Worm (Caenorhabditis elegans): ENCODE data around the gene ttll-12.

ttll-12 gene

DNA sequence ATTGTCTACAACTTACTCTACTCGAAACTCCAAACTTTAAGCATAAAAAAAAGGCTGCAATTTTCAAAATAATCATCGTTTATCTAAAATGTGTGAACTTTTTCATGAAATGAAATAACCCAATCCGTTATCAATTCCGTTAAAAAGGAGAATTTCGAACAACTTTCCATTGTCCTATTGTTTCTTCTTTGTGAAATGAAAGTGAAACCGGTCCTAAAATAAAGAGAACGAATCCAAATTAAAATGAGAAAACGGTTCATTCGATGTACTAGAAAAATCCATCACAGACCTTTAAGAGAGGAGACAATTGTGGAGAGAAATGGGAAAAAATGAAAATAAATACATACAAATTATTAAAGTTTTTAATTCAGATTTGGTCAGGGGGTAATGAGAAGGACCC is 43.1 kb upstream of the ttll-12 start, which contains the start of gene C01G6.9:
Gene C01G6.9, minus strand, starts transcription at position 141 of the 400 bp plus-strand sequence.
- no peak for TF ChIP-seq chd-7 (tag; optimal IDR thresholded peaks at IDR 0.05)
- TF ChIP-seq snpc-1.3 (tag; optimal IDR thresholded peaks at IDR 0.05; ENCODE audit: insufficient read depth) = no peak
- TF ChIP-seq rec-8 (tag; optimal IDR thresholded peaks at IDR 0.05) = no peak
- TF ChIP-seq B0035.1 (tag; optimal IDR thresholded peaks at IDR 0.05) = no peak
- no peak for TF ChIP-seq nfyb-1 (GFP tag; IDR thresholded peaks at IDR 0.05)
- no peak for TF ChIP-seq xnd-1 (tag; optimal IDR thresholded peaks at IDR 0.05)
- TF ChIP-seq unc-62 (GFP tag; optimal IDR thresholded peaks at IDR 0.05) = no peak
- no peak for TF ChIP-seq K12H6.12 (tag; optimal IDR thresholded peaks at IDR 0.05)
- TF ChIP-seq K11D2.4 (GFP tag; IDR thresholded peaks at IDR 0.05) = no peak

DNA sequence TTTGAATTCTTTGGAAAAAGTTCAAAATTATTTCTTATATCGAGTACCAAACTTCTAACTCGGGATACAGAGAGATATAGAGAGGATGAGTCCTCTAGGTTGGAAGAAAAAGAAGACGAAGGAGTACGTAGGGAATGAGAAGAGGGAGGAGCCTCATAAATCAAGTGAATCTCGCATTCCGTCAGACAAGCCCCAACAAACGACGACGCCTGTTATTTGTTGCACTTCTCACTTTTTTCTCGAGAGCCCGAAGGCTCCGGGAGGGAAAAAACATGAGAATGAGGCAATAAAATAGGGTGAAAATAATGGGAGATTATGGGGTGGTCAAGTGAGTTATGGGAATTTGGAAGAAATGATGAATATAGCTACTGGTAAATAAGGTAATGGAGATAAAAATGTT is 39.1 kb upstream of the ttll-12 start:
- TF ChIP-seq B0019.2 (GFP tag; conservative IDR thresholded peaks at IDR 0.05) (no peak), pbrm-1 (GFP tag; IDR thresholded peaks at IDR 0.05) (no peak), tlf-1 (GFP tag; optimal IDR thresholded peaks at IDR 0.05) (no peak), ztf-25 (GFP tag; IDR thresholded peaks at IDR 0.05) (no peak)

DNA sequence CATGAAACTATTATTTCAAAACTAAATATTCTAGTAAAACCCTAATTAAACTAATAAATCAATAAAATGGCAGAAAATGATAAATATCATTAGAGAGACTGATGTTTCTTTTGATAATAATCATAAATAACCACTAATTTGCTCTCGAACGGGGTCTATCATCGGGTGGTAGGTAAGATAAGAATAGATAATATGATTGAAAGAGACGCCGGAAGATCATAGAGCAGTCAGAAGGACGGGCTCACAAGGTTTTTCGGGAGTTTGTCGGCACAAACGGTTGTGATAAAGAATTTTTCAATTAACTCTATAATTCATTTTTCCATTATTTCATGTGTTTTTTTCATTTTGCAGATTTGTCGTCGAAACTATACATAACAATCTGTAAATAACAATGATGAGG is 37.7 kb upstream of the ttll-12 start:
- TF ChIP-seq cebp-1 (GFP tag; IDR thresholded peaks at IDR 0.05) (no peak), cebp-1 (tag; optimal IDR thresholded peaks at IDR 0.05) (peak; percentile 29), B0336.3 (GFP tag; IDR thresholded peaks at IDR 0.05) (no peak), let-607 (tag; optimal IDR thresholded peaks at IDR 0.05) (peak in 1 of 2 experiments; percentile 2), tbp1 (GFP tag; optimal IDR thresholded peaks at IDR 0.05) (no peak), nhr-80 (tag; optimal IDR thresholded peaks at IDR 0.05) (peak; percentile 90)

DNA sequence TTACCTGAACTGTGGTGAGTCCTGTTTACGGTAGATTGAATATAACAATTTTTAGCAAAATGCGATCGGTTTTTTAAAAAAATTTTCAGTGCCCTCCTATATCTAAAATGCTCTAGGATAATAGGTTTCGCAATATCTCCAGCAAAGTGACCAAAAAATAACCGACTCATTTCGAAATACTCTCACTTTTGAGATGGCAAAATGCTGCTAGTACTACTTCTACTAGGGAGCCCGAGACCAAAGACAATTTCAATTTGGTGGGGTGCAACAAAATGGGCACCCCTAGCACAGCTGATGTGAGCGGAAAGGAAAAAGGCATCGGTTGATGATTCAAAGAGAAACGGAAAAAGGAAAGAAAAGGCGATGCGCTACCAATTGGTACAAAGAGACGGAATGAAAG is 35.3 kb upstream of the ttll-12 start:
- TF ChIP-seq snpc-1.3 (tag; optimal IDR thresholded peaks at IDR 0.05; ENCODE audit: insufficient read depth) = no peak
- no peak for TF ChIP-seq sptf-2 (GFP tag; optimal IDR thresholded peaks at IDR 0.05)
- TF ChIP-seq cebp-1 (GFP tag; IDR thresholded peaks at IDR 0.05) = no peak
- TF ChIP-seq cebp-1 (tag; optimal IDR thresholded peaks at IDR 0.05) = peak; percentile 77

DNA sequence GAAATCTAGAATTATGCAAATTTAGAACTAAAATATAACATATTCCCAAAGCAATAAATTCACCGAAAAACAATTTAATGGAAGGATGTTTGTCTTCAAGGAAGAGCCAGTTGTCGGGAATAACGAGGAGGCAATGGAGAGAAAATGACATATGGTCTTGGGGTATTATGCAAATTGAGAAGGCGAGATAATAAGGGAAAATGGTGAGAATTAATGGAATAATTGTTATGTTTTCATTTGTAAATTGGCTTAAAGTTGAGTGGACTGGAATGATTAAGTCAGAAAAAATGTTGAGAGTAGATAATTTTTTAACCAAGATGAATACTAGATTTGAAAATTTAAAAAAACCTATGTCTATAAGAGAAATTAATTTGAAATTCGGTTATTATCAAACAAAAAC is 33.9 kb upstream of the ttll-12 start:
- no peak for TF ChIP-seq F57C9.4 (tag; optimal IDR thresholded peaks at IDR 0.05)
- TF ChIP-seq attf-3 (GFP tag; conservative IDR thresholded peaks at IDR 0.05) = no peak
- TF ChIP-seq Y53G8AR.9 (GFP tag; conservative IDR thresholded peaks at IDR 0.05) = no peak
- no peak for TF ChIP-seq hlh-26 (GFP tag; conservative IDR thresholded peaks at IDR 0.05)
- TF ChIP-seq K11D2.4 (GFP tag; IDR thresholded peaks at IDR 0.05) = no peak
- no peak for TF ChIP-seq cebp-1 (GFP tag; IDR thresholded peaks at IDR 0.05)
- TF ChIP-seq cebp-1 (tag; optimal IDR thresholded peaks at IDR 0.05) = no peak
- TF ChIP-seq ceh-27 (GFP tag; optimal IDR thresholded peaks at IDR 0.05) = no peak
- no peak for TF ChIP-seq madf-3 (GFP tag; IDR thresholded peaks at IDR 0.05)
- TF ChIP-seq hmg-20 (GFP tag; IDR thresholded peaks at IDR 0.05) = no peak
- TF ChIP-seq lin-54 (GFP tag; optimal IDR thresholded peaks at IDR 0.05) = no peak

DNA sequence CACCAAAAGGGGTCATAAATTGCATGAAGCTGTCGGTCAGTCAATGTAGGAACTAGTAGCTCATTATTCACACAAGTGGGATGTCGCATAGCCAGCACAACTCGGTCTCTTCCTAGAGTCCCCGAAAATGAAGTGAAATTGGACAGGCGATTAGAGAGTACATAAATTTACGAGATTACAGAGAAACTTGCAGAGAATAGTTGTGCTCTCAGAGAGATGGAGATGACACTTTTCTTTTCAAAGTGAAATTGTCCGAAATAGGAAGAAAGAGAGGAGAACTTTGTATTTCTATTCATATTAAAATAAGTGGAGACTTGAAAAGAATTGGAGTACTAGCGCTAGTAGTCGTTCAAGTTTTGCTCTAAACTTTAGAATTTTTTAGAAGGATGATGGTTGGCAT is 33.2 kb upstream of the ttll-12 start:
- TF ChIP-seq mcd-1 (GFP tag; IDR thresholded peaks at IDR 0.05) (no peak), ztf-28 (GFP tag; IDR thresholded peaks at IDR 0.05) (no peak), K12H6.12 (tag; optimal IDR thresholded peaks at IDR 0.05) (no peak), ztf-22 (GFP tag; optimal IDR thresholded peaks at IDR 0.05) (no peak), ztf-6 (GFP tag; IDR thresholded peaks at IDR 0.05) (no peak), snpc-1.1 (tag; optimal IDR thresholded peaks at IDR 0.05; ENCODE audit: insufficient read depth) (no peak), ZK185.1 (tag; optimal IDR thresholded peaks at IDR 0.05; ENCODE audit: poor library complexity, severe bottlenecking) (no peak), F55B11.4 (tag; optimal IDR thresholded peaks at IDR 0.05; ENCODE audit: borderline replicate concordance, insufficient read depth) (no peak), sea-2 (GFP tag; IDR thresholded peaks at IDR 0.05) (no peak), let-607 (tag; optimal IDR thresholded peaks at IDR 0.05) (no peak), ztf-3 (GFP tag; optimal IDR thresholded peaks at IDR 0.05) (no peak), madf-8 (GFP tag; conservative IDR thresholded peaks at IDR 0.05) (no peak), nhr-27 (tag; optimal IDR thresholded peaks at IDR 0.05) (no peak), hsf-1 (GFP tag; IDR thresholded peaks at IDR 0.05) (no peak)
